Worm (Caenorhabditis elegans) whole organism, late embryonic: ENCODE data around the gene Y73C8C.3.

Experiments used
- C38D4.7 ChIP-seq: fragments of 200-800 bp; sonication (Bioruptor generic); optimal IDR thresholded peaks from 2 replicates; lab custom pipeline; 2018; ENCODE audit warnings: mild to moderate bottlenecking, missing genetic modification characterization, moderate library complexity, missing compliant biosample characterization
- Y22D7AL.16 ChIP-seq: sonication (generic microtip); optimal IDR thresholded peaks from 2 replicates; lab custom pipeline; 2016; ENCODE audit warnings: missing genetic modification characterization, missing compliant biosample characterization
- ama-1 ChIP-seq: fragments of 150-350 bp; optimal IDR thresholded peaks from 2 replicates; lab custom pipeline; 2014
- ceh-14 ChIP-seq: sonication (generic microtip); optimal IDR thresholded peaks from 2 replicates; lab custom pipeline; 2016; ENCODE audit warnings: missing genotype, missing genetic modification characterization, missing compliant biosample characterization
- ceh-18 ChIP-seq: sonication (generic microtip); optimal IDR thresholded peaks from 2 replicates; lab custom pipeline; 2016; ENCODE audit warnings: missing genetic modification characterization, missing compliant biosample characterization
- ceh-19 ChIP-seq: fragments of 200-800 bp; sonication (Bioruptor generic); optimal IDR thresholded peaks from 2 replicates; lab custom pipeline; 2018; ENCODE audit warnings: mild to moderate bottlenecking, missing genetic modification characterization, missing compliant biosample characterization
- ceh-2 ChIP-seq: sonication (generic microtip); optimal IDR thresholded peaks from 2 replicates; lab custom pipeline; 2016; ENCODE audit warnings: missing genotype, missing genetic modification characterization, missing compliant biosample characterization
- ceh-22 ChIP-seq: sonication (generic microtip); optimal IDR thresholded peaks from 2 replicates; lab custom pipeline; 2017; ENCODE audit warnings: missing biosample characterization, missing genetic modification characterization
- ceh-24 ChIP-seq: sonication (generic microtip); optimal IDR thresholded peaks from 2 replicates; lab custom pipeline; 2016; ENCODE audit warnings: mild to moderate bottlenecking, missing genetic modification characterization, missing compliant biosample characterization
- ceh-30 ChIP-seq: fragments of 150-350 bp; optimal IDR thresholded peaks from 2 replicates; lab custom pipeline; 2014; ENCODE audit warnings: missing biosample characterization, missing genetic modification characterization
- ceh-31 ChIP-seq: sonication (generic microtip); optimal IDR thresholded peaks from 2 replicates; lab custom pipeline; 2016; ENCODE audit warnings: missing genetic modification characterization, missing compliant biosample characterization
- ceh-34 ChIP-seq: sonication (generic microtip); optimal IDR thresholded peaks from 2 replicates; lab custom pipeline; 2016; ENCODE audit warnings: mild to moderate bottlenecking, missing genetic modification characterization, missing compliant biosample characterization
- dve-1 ChIP-seq: sonication (generic microtip); optimal IDR thresholded peaks from 2 replicates; lab custom pipeline; 2017; ENCODE audit warnings: antibody characterized with exemption, mild to moderate bottlenecking, missing genetic modification characterization, missing compliant biosample characterization
- elt-2 ChIP-seq: sonication (generic microtip); optimal IDR thresholded peaks from 2 replicates; lab custom pipeline; 2016; ENCODE audit warnings: missing genetic modification reagents, missing genetic modification characterization, missing compliant biosample characterization
- elt-4 ChIP-seq: sonication (generic microtip); optimal IDR thresholded peaks from 2 replicates; lab custom pipeline; 2016; ENCODE audit warnings: missing genetic modification characterization, missing compliant biosample characterization
- ets-4 ChIP-seq: sonication (generic microtip); optimal IDR thresholded peaks from 2 replicates; lab custom pipeline; 2016; ENCODE audit warnings: missing genetic modification characterization, missing compliant biosample characterization
- eyg-1 ChIP-seq: sonication (generic microtip); optimal IDR thresholded peaks from 2 replicates; lab custom pipeline; 2016; ENCODE audit warnings: missing genotype, missing genetic modification characterization, missing compliant biosample characterization
- fkh-6 ChIP-seq: sonication (generic microtip); optimal IDR thresholded peaks from 2 replicates; lab custom pipeline; 2016; ENCODE audit warnings: missing genetic modification characterization, missing compliant biosample characterization
- hlh-13 ChIP-seq: fragments of 200-800 bp; sonication (Bioruptor generic); optimal IDR thresholded peaks from 2 replicates; lab custom pipeline; 2018; ENCODE audit warnings: mild to moderate bottlenecking, missing genetic modification characterization, missing compliant biosample characterization
- hlh-15 ChIP-seq: sonication (generic microtip); optimal IDR thresholded peaks from 2 replicates; lab custom pipeline; 2016; ENCODE audit warnings: missing genetic modification characterization, missing compliant biosample characterization
- hlh-30 ChIP-seq: sonication (generic microtip); optimal IDR thresholded peaks from 2 replicates; lab custom pipeline; 2017; ENCODE audit warnings: antibody characterized with exemption, missing genetic modification characterization, missing compliant biosample characterization; ENCODE audit not compliant: insufficient read depth
- hlh-6 ChIP-seq: sonication (generic microtip); optimal IDR thresholded peaks from 2 replicates; lab custom pipeline; 2016; ENCODE audit warnings: missing genotype, missing genetic modification characterization, missing compliant biosample characterization
- lim-6 ChIP-seq: sonication (generic microtip); optimal IDR thresholded peaks from 2 replicates; lab custom pipeline; 2016; ENCODE audit warnings: missing genetic modification characterization, missing compliant biosample characterization
- nhr-11 ChIP-seq: fragments of 150-350 bp; optimal IDR thresholded peaks from 2 replicates; lab custom pipeline; 2014; ENCODE audit warnings: missing biosample characterization, missing genetic modification characterization
- nhr-232 ChIP-seq: sonication (generic microtip); optimal IDR thresholded peaks from 2 replicates; lab custom pipeline; 2016; ENCODE audit warnings: missing genetic modification characterization, missing compliant biosample characterization
- pat-9 ChIP-seq: fragments of 200-800 bp; sonication (Bioruptor generic); optimal IDR thresholded peaks from 2 replicates; lab custom pipeline; 2018; ENCODE audit warnings: mild to moderate bottlenecking, missing genetic modification characterization, moderate library complexity, missing compliant biosample characterization
- pax-1 ChIP-seq: fragments of 150-350 bp; optimal IDR thresholded peaks from 2 replicates; lab custom pipeline; 2014; ENCODE audit warnings: missing biosample characterization, missing genetic modification characterization
- pha-4 ChIP-seq: fragments of 150-350 bp; optimal IDR thresholded peaks from 2 replicates; lab custom pipeline; 2018; ENCODE audit warnings: missing biosample characterization, missing genetic modification reagents, missing genetic modification characterization
- rnt-1 ChIP-seq: sonication (generic microtip); optimal IDR thresholded peaks from 2 replicates; lab custom pipeline; 2016; ENCODE audit warnings: missing genetic modification characterization, missing compliant biosample characterization
- sdc-2 ChIP-seq: sonication (generic microtip); optimal IDR thresholded peaks from 2 replicates; lab custom pipeline; 2016; ENCODE audit warnings: missing genotype, missing genetic modification characterization, missing compliant biosample characterization
- syd-9 ChIP-seq: sonication (generic microtip); optimal IDR thresholded peaks from 2 replicates; lab custom pipeline; 2016; ENCODE audit warnings: mild to moderate bottlenecking, missing genetic modification characterization, moderate library complexity, missing compliant biosample characterization
- tbx-2 ChIP-seq: sonication (generic microtip); optimal IDR thresholded peaks from 2 replicates; lab custom pipeline; 2016; ENCODE audit warnings: missing genetic modification characterization, missing compliant biosample characterization
- tbx-7 ChIP-seq: sonication (generic microtip); optimal IDR thresholded peaks from 2 replicates; lab custom pipeline; 2016; ENCODE audit warnings: missing genotype, missing genetic modification characterization, missing compliant biosample characterization
- ttx-3 ChIP-seq: sonication (generic microtip); optimal IDR thresholded peaks from 2 replicates; lab custom pipeline; 2016; ENCODE audit warnings: missing genetic modification reagents, missing genetic modification characterization, missing compliant biosample characterization
- unc-42 ChIP-seq: sonication (generic microtip); optimal IDR thresholded peaks from 2 replicates; lab custom pipeline; 2016; ENCODE audit warnings: missing genotype, missing genetic modification characterization, missing compliant biosample characterization
- zip-5 ChIP-seq: sonication (generic microtip); optimal IDR thresholded peaks from 2 replicates; lab custom pipeline; 2016; ENCODE audit warnings: missing genetic modification characterization, missing compliant biosample characterization

The Y73C8C.3 gene

DNA sequence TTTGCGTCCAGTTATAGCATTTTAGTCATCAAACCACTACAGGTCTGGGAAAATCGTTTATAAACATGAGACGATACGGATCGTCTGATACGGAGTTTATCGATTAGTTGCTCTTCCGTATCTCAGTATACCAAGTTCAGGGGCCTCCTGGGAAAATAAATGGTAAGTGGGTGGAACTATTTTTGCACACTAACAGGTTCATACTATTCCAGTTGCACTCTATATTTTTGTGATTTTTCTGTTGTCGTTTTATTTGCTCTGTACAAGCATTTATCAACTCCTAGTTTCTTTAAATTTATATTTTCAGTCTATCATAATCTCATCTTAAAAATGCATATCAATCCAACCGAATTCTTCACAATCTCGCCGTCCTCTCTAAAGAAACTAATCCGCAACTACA, at the start of gene Y73C8C.3:
Y73C8C.3 (plus strand) TSS at position 301 of the 400 bp plus-strand sequence.
- TF ChIP-seq ceh-22 (tag; lab: Kevin White, UChicago) (no peak), rnt-1 (tag; lab: Kevin White, UChicago) (no peak), sdc-2 (tag; lab: Kevin White, UChicago) (no peak), ceh-19 (GFP tag; lab: Kevin White, UChicago) (no peak), ceh-24 (tag; lab: Kevin White, UChicago) (no peak), elt-4 (tag; lab: Kevin White, UChicago) (no peak), ceh-34 (tag; lab: Kevin White, UChicago) (no peak), tbx-7 (tag; lab: Kevin White, UChicago) (no peak), ceh-31 (tag; lab: Kevin White, UChicago) (no peak), pat-9 (tag; lab: Kevin White, UChicago) (no peak), dve-1 (tag; lab: Kevin White, UChicago) (no peak), hlh-15 (no peak), ama-1 (lab: Kevin White, UChicago) (no peak), lim-6 (tag; lab: Kevin White, UChicago) (no peak), zip-5 (no peak), unc-42 (tag; lab: Kevin White, UChicago) (no peak)

DNA sequence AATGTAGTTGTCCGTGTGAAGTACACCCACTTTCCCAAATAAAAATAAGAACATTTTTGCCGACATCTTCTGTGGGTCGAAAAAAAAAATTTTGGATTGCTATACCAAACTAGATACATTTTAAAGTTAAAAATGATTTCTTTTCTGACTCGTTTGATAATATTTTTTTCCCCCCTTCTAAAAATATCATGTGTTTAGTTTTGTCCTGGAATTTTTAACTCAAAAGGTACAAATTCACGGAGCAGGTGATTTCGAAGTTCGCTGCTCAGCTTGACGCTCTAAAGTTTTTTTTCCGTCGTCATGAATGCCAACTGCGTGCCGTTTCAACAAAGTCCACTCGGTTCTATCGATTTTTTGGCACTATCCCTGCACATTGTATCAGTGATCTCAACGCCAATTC, 49.1 kb upstream of the Y73C8C.3 start, which contains the start of gene srh-185:
srh-185 (plus strand) TSS at position 301 of the 400 bp plus-strand sequence.
- TF ChIP-seq syd-9 (tag; lab: Kevin White, UChicago) (no peak), eyg-1 (tag; lab: Kevin White, UChicago) (no peak), ceh-30 (tag; lab: Kevin White, UChicago) (no peak), hlh-6 (tag; lab: Kevin White, UChicago) (no peak), tbx-2 (tag; lab: Kevin White, UChicago) (no peak), ceh-24 (tag; lab: Kevin White, UChicago) (no peak)

ce11 chrV:3069101-3069500, 46.0 kb upstream of the Y73C8C.3 start, which contains the start of gene str-40:
Gene str-40 (minus strand): TSS chrV:3069201.
- TF ChIP-seq hlh-6 (tag; lab: Kevin White, UChicago) (no peak), ceh-19 (GFP tag; lab: Kevin White, UChicago) (no peak), unc-42 (tag; lab: Kevin White, UChicago) (no peak), ttx-3 (no peak), nhr-232 (no peak), C38D4.7 (GFP tag; lab: Kevin White, UChicago) (no peak), pax-1 (no peak), hlh-15 (no peak), Y22D7AL.16 (no peak), ceh-14 (tag; lab: Kevin White, UChicago) (no peak)

ce11 chrV:3071548-3071947, 43.5 kb upstream of the Y73C8C.3 start, which contains the start of gene C50H11.13:
Gene C50H11.13 (minus strand): TSS chrV:3071648.
- TF ChIP-seq tbx-2 (tag; lab: Kevin White, UChicago) (no peak), pha-4 (tag; lab: Kevin White, UChicago) (no peak), nhr-11 (tag; lab: Kevin White, UChicago) (no peak), ceh-18 (no peak), hlh-13 (GFP tag; lab: Kevin White, UChicago) (no peak), fkh-6 (no peak), pax-1 (no peak), hlh-15 (no peak), hlh-30 (tag; lab: Kevin White, UChicago) (no peak), nhr-232 (no peak), ceh-34 (tag; lab: Kevin White, UChicago) (no peak), ets-4 (tag; lab: Kevin White, UChicago) (no peak), elt-2 (tag; lab: Kevin White, UChicago) (no peak), zip-5 (no peak), ceh-2 (tag; lab: Kevin White, UChicago) (no peak)
